Worm (Caenorhabditis elegans) whole organism, late embryonic: ENCODE data around the gene ddx-15.

Experiments
- C38D4.7 ChIP-seq: fragments of 200-800 bp; sonication (Bioruptor generic); optimal IDR thresholded peaks from 2 replicates; lab custom pipeline; 2018; ENCODE audit warnings: mild to moderate bottlenecking, missing genetic modification characterization, moderate library complexity, missing compliant biosample characterization
- ceh-48 ChIP-seq: sonication (generic microtip); optimal IDR thresholded peaks from 2 replicates; lab custom pipeline; 2016; ENCODE audit warnings: missing genetic modification characterization, inconsistent platforms, missing compliant biosample characterization
- elt-2 ChIP-seq: sonication (generic microtip); optimal IDR thresholded peaks from 2 replicates; lab custom pipeline; 2016; ENCODE audit warnings: missing genetic modification reagents, missing genetic modification characterization, missing compliant biosample characterization
- ets-4 ChIP-seq: sonication (generic microtip); optimal IDR thresholded peaks from 2 replicates; lab custom pipeline; 2016; ENCODE audit warnings: missing genetic modification characterization, missing compliant biosample characterization
- fax-1 ChIP-seq: sonication (generic microtip); optimal IDR thresholded peaks from 2 replicates; lab custom pipeline; 2016; ENCODE audit warnings: missing genotype, missing genetic modification characterization, missing compliant biosample characterization
- madf-2 ChIP-seq: sonication (generic microtip); optimal IDR thresholded peaks from 2 replicates; lab custom pipeline; 2017; ENCODE audit warnings: missing genetic modification characterization, missing compliant biosample characterization
- nfya-1 ChIP-seq: sonication (generic microtip); optimal IDR thresholded peaks from 2 replicates; lab custom pipeline; 2017; ENCODE audit warnings: missing genetic modification characterization, mild to moderate bottlenecking, missing compliant biosample characterization, antibody characterized with exemption, moderate library complexity
- nhr-11 ChIP-seq: fragments of 150-350 bp; optimal IDR thresholded peaks from 2 replicates; lab custom pipeline; 2014; ENCODE audit warnings: missing biosample characterization, missing genetic modification characterization
- pax-1 ChIP-seq: fragments of 150-350 bp; optimal IDR thresholded peaks from 2 replicates; lab custom pipeline; 2014; ENCODE audit warnings: missing biosample characterization, missing genetic modification characterization
- pha-4 ChIP-seq: fragments of 150-350 bp; optimal IDR thresholded peaks from 2 replicates; lab custom pipeline; 2018; ENCODE audit warnings: missing biosample characterization, missing genetic modification reagents, missing genetic modification characterization
- pros-1 ChIP-seq: fragments of 150-350 bp; optimal IDR thresholded peaks from 2 replicates; lab custom pipeline; 2014; ENCODE audit warnings: missing biosample characterization, missing genetic modification reagents, missing genetic modification characterization
- unc-55 ChIP-seq: sonication (generic microtip); optimal IDR thresholded peaks from 2 replicates; lab custom pipeline; 2017; ENCODE audit warnings: missing biosample characterization, missing genetic modification reagents, missing genetic modification characterization

DNA sequence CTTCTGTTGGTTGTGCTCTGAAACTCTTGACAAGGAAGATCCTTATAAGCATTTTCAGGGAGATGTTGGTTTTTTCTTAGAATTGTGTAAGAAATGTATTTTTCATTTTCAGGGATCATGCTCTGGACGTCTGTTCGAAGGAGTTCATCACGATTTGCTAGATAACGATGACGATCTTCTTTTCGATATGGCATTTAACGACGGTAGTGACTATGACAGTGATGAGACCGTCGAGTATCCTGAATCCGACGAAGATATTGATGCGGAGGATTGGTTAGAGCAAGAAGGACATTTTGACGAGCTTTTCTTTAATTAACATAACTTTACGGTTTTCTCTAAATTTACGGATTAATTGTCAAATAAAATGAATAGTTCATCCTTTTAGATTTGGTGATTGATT lies 2.8 kb downstream of the ddx-15 start:
- TF ChIP-seq pha-4, result no peak
- TF ChIP-seq pax-1 (tag; lab: Kevin White, UChicago), result no peak
- no peak for TF ChIP-seq nfya-1
- no peak for TF ChIP-seq nhr-11 (tag; lab: Kevin White, UChicago)
- TF ChIP-seq C38D4.7 (GFP tag; lab: Kevin White, UChicago), result no peak
- TF ChIP-seq fax-1 (tag; lab: Kevin White, UChicago), result no peak
- TF ChIP-seq unc-55 (GFP tag; lab: Kevin White, UChicago), result no peak
- no peak for TF ChIP-seq madf-2 (tag; lab: Kevin White, UChicago)
- no peak for TF ChIP-seq pros-1 (tag; lab: Kevin White, UChicago)
- no peak for TF ChIP-seq elt-2
- TF ChIP-seq ets-4 (tag; lab: Kevin White, UChicago), result no peak
- TF ChIP-seq ceh-48 (tag; lab: Kevin White, UChicago), result no peak
